Worm (Caenorhabditis elegans) whole organism, early embryonic: Measurements from ENCODE around the gene col-109.

ENCODE experiments used
- B0310.2 ChIP-seq: sonication (generic microtip); optimal IDR thresholded peaks from 2 replicates; lab custom pipeline; 2016; ENCODE audit warnings: mild to moderate bottlenecking, missing genetic modification characterization, missing compliant biosample characterization
- F13C5.2 ChIP-seq: sonication (generic microtip); optimal IDR thresholded peaks from 2 replicates; lab custom pipeline; 2017; ENCODE audit warnings: mild to moderate bottlenecking, missing genetic modification characterization, inconsistent platforms, missing compliant biosample characterization
- ama-1 ChIP-seq: fragments of 150-350 bp; optimal IDR thresholded peaks from 2 replicates; lab custom pipeline; 2014
- ceh-13 ChIP-seq: fragments of 200-800 bp; sonication (Bioruptor generic); optimal IDR thresholded peaks from 2 replicates; lab custom pipeline; 2018; ENCODE audit warnings: mild to moderate bottlenecking, missing genetic modification characterization, missing compliant biosample characterization
- ceh-36 ChIP-seq: sonication (generic microtip); optimal IDR thresholded peaks from 2 replicates; lab custom pipeline; 2016; ENCODE audit warnings: missing genetic modification characterization, inconsistent platforms, missing compliant biosample characterization
- flt-1 ChIP-seq: fragments of 200-800 bp; sonication (Bioruptor generic); IDR thresholded peaks from 2 replicates; pipeline ENCODE4 v1.3.6; 2022; ENCODE audit warnings: missing genetic modification characterization, missing compliant biosample characterization
- hnd-1 ChIP-seq: sonication (generic microtip); optimal IDR thresholded peaks from 2 replicates; lab custom pipeline; 2016; ENCODE audit warnings: missing genetic modification characterization, missing compliant biosample characterization
- tbx-11 ChIP-seq: fragments of 200-800 bp; sonication (Bioruptor generic); IDR thresholded peaks from 2 replicates; pipeline ENCODE4 v1.3.6; 2022; ENCODE audit warnings: missing genetic modification characterization, missing compliant biosample characterization
- tbx-37 ChIP-seq: fragments of 200-800 bp; sonication (Bioruptor generic); conservative IDR thresholded peaks from 2 replicates; pipeline ENCODE4 v1.3.6; 2022; ENCODE audit warnings: missing genetic modification reagents, missing genetic modification characterization, missing compliant biosample characterization
- tra-4 ChIP-seq: sonication (generic microtip); optimal IDR thresholded peaks from 2 replicates; lab custom pipeline; 2017; ENCODE audit warnings: missing genetic modification characterization, missing compliant biosample characterization

DNA sequence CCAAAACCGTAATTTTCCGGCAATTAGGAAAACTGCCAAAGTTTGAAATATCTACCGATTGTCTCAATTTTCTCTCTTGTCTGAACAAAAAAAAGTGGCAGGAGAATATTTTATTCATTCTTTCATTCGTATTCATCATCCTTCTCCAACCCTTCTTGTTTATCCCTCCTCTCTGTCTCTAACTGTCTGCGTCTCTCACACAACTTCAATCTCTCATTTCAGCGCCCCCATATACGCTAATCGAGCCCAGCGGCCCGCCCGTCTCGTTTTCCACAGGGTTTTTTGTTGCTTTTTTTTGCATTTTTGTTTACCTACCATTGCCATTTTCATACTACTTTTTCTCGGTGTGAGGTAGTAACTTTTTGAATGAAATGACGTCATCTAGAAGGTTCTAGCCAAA is 22.3 kb upstream of the col-109 start:
- TF ChIP-seq ceh-13 (GFP tag; lab: Kevin White, UChicago) (no peak), tbx-11 (GFP tag; lab: Robert Waterston, UW) (no peak), ceh-36 (tag; lab: Kevin White, UChicago) (no peak), ama-1 (lab: Kevin White, UChicago) (no peak), F13C5.2 (tag; lab: Kevin White, UChicago) (no peak), tbx-37 (no peak), tra-4 (tag; lab: Kevin White, UChicago) (no peak), flt-1 (GFP tag; lab: Robert Waterston, UW) (no peak), hnd-1 (tag; lab: Kevin White, UChicago) (no peak), B0310.2 (tag; lab: Kevin White, UChicago) (no peak)
